Worm (Caenorhabditis elegans): ENCODE measurements around the gene mam-5.

Gene mam-5

DNA sequence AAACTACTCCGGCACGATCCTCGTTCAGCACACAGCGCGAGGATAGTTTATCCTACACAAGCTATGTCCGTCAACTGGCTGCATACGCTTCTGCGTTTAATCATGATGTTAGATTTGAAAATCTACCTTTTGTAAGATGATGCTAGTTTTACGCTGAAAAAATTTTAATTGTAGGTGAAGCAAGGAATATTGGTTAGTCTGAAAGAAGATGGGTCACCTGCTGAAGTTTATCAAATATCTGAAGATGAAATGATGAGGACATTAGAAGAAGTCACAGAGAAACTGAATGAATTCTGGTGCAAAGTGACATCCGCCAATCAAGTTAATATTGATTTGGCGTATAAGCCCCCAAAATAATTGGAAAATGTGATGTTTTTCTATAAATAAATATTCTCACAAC lies 31.0 kb downstream of the mam-5 start (continued):
- 0 out of 2 replicates have a peak, but pooled peaks have one; percentile 18 for TF ChIP-seq snpc-1.2 (GFP tag; IDR thresholded peaks at IDR 0.05)
- 0 out of 2 replicates have a peak, but pooled peaks have one; percentile 24 for TF ChIP-seq daf-19 (GFP tag; conservative IDR thresholded peaks at IDR 0.05)
- no peak for TF ChIP-seq lin-13 (GFP tag; optimal IDR thresholded peaks at IDR 0.05)
- TF ChIP-seq zfp-2 (tag; optimal IDR thresholded peaks at IDR 0.05): no peak
- TF ChIP-seq T26A8.4 (GFP tag; IDR thresholded peaks at IDR 0.05): peak; percentile 49; the same call in 1 of the 2 replicates
- TF ChIP-seq aha-1 (tag): peak; percentile 40
- TF ChIP-seq hlh-11 (tag; optimal IDR thresholded peaks at IDR 0.05): peak; percentile 22
- TF ChIP-seq dmd-9 (GFP tag; IDR thresholded peaks at IDR 0.05): no peak
- TF ChIP-seq ceh-82 (tag; optimal IDR thresholded peaks at IDR 0.05): no peak
- TF ChIP-seq lin-1 (GFP tag; IDR thresholded peaks at IDR 0.05): 0 out of 2 replicates have a peak, but pooled peaks have one; percentile 25
- TF ChIP-seq ZK546.5 (tag; optimal IDR thresholded peaks at IDR 0.05): no peak
- TF ChIP-seq ceh-44 (GFP tag; IDR thresholded peaks at IDR 0.05): no peak
- no peak for TF ChIP-seq jun-1 (tag; optimal IDR thresholded peaks at IDR 0.05)
- no peak for TF ChIP-seq tag-97 (GFP tag; IDR thresholded peaks at IDR 0.05)
- TF ChIP-seq F26F4.8 (GFP tag; conservative IDR thresholded peaks at IDR 0.05): no peak
- TF ChIP-seq dpl-1 (GFP tag; optimal IDR thresholded peaks at IDR 0.05): no peak
- TF ChIP-seq rbr-2 (tag; optimal IDR thresholded peaks at IDR 0.05): no peak
- no peak for TF ChIP-seq F49E8.2 (tag; optimal IDR thresholded peaks at IDR 0.05; ENCODE audit: borderline replicate concordance)
- TF ChIP-seq lsy-2 (tag; optimal IDR thresholded peaks at IDR 0.05): peak in 1 of 2 experiments; percentile 19
- TF ChIP-seq ceh-32 (tag; optimal IDR thresholded peaks at IDR 0.05; ENCODE audit: poor library complexity): no peak
- TF ChIP-seq madf-9 (GFP tag; conservative IDR thresholded peaks at IDR 0.05): no peak
- no peak for TF ChIP-seq F37D6.2 (tag; optimal IDR thresholded peaks at IDR 0.05)
- TF ChIP-seq unc-130 (GFP tag; optimal IDR thresholded peaks at IDR 0.05): no peak
- peak; percentile 77 for TF ChIP-seq zfp-3 (GFP tag; conservative IDR thresholded peaks at IDR 0.05)
- 0 out of 2 replicates have a peak, but pooled peaks have one; percentile 34 for TF ChIP-seq lin-38 (GFP tag; IDR thresholded peaks at IDR 0.05)
- peak; percentile 15; the same call in 1 of the 2 replicates for TF ChIP-seq mdt-29 (GFP tag; IDR thresholded peaks at IDR 0.05)
- TF ChIP-seq tra-1 (GFP tag; IDR thresholded peaks at IDR 0.05): 0 out of 2 replicates have a peak, but pooled peaks have one; percentile 57
- TF ChIP-seq snpc-4 (tag; optimal IDR thresholded peaks at IDR 0.05): no peak

DNA sequence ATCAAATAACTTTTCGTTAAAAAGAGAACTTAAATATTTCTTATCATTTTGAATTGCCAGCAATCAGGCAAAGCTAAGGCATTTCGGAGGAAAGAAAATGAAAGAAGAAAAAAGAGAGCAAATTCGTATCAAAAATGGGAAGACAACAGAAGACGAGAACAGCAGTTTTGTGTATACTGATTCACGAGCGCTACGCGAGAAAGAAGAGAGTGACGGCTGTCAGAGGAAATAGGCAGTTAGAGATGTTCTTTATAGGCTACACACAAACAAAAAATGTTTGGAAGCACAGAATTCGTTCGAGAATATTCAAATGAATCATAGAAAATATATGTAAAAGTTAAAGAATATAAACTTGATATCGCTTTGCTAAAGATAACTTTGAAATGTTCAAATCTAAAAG lies 32.3 kb downstream of the mam-5 start:
- TF ChIP-seq unc-130 (GFP tag; optimal IDR thresholded peaks at IDR 0.05) (no peak), nhr-42 (GFP tag; IDR thresholded peaks at IDR 0.05) (no peak), nhr-76 (tag; optimal IDR thresholded peaks at IDR 0.05) (no peak), lin-39 (tag; optimal IDR thresholded peaks at IDR 0.05) (no peak), arid-1 (GFP tag; conservative IDR thresholded peaks at IDR 0.05) (no peak), F26F4.8 (GFP tag; conservative IDR thresholded peaks at IDR 0.05) (no peak), php-3 (GFP tag; IDR thresholded peaks at IDR 0.05) (no peak), nhr-11 (tag; optimal IDR thresholded peaks at IDR 0.05) (peak; percentile 90), ztf-7 (tag; optimal IDR thresholded peaks at IDR 0.05) (peak; percentile 25), T26A8.4 (GFP tag; IDR thresholded peaks at IDR 0.05) (no peak), daf-8 (GFP tag; IDR thresholded peaks at IDR 0.05) (no peak), duxl-1 (tag; optimal IDR thresholded peaks at IDR 0.05; ENCODE audit: poor library complexity) (no peak), aha-1 (tag) (no peak), nhr-6 (tag; optimal IDR thresholded peaks at IDR 0.05) (peak; percentile 2), gei-8 (GFP tag; optimal IDR thresholded peaks at IDR 0.05) (no peak), fos-1 (tag; optimal IDR thresholded peaks at IDR 0.05) (no peak), mep-1 (tag; optimal IDR thresholded peaks at IDR 0.05) (peak; percentile 40), madf-5 (GFP tag; IDR thresholded peaks at IDR 0.05) (no peak), ceh-62 (tag; optimal IDR thresholded peaks at IDR 0.05) (no peak), nhr-77 (tag; optimal IDR thresholded peaks at IDR 0.05) (no peak), dve-1 (tag; optimal IDR thresholded peaks at IDR 0.05; ENCODE audit: insufficient read depth) (peak; percentile 74), daf-16 (GFP tag; optimal IDR thresholded peaks at IDR 0.05) (no peak), daf-16 (tag; optimal IDR thresholded peaks at IDR 0.05) (peak; percentile 70), Y75B8A.6 (GFP tag; IDR thresholded peaks at IDR 0.05) (no peak), ZK337.2 (GFP tag; IDR thresholded peaks at IDR 0.05) (no peak), dmd-8 (GFP tag; IDR thresholded peaks at IDR 0.05) (no peak), cey-2 (tag; optimal IDR thresholded peaks at IDR 0.05; ENCODE audit: borderline replicate concordance, insufficient read depth) (no peak), lsy-2 (tag; optimal IDR thresholded peaks at IDR 0.05) (peak in 1 of 2 experiments; percentile 15), ama-1 (optimal IDR thresholded peaks at IDR 0.05) (no peak)
